Fruit fly (Drosophila melanogaster) whole organism, embryonic: ENCODE data around the gene CG10089.

ENCODE experiments used
- BEAF-32 ChIP-seq: fragments of 200-800 bp; sonication (Bioruptor generic); optimal IDR thresholded peaks from 3 replicates; lab custom pipeline; 2017; ENCODE audit warnings: missing biosample characterization, missing genetic modification characterization, mild to moderate bottlenecking, moderate library complexity, missing genetic modification reagents
- Blimp-1 ChIP-seq: fragments of 200-800 bp; sonication (Bioruptor generic); optimal IDR thresholded peaks from 3 replicates; lab custom pipeline; 2018; ENCODE audit warnings: missing biosample characterization, missing genetic modification characterization, mild to moderate bottlenecking, moderate library complexity, missing genetic modification reagents
- BtbVII ChIP-seq: fragments of 200-800 bp; sonication (Bioruptor generic); optimal IDR thresholded peaks from 3 replicates; lab custom pipeline; 2017; ENCODE audit warnings: missing biosample characterization, mild to moderate bottlenecking, missing genetic modification characterization
- C15 ChIP-seq: fragments of 200-800 bp; sonication (Bioruptor generic); IDR thresholded peaks from 3 replicates; pipeline ENCODE4 v1.3.6; 2022; ENCODE audit warnings: missing biosample characterization, missing genetic modification characterization
- CG12391 ChIP-seq: fragments of 200-800 bp; sonication (Bioruptor generic); optimal IDR thresholded peaks from 3 replicates; lab custom pipeline; 2018; ENCODE audit warnings: missing biosample characterization, mild to moderate bottlenecking, missing genetic modification characterization, moderate library complexity
- CG12769 ChIP-seq: fragments of 200-800 bp; sonication (Bioruptor generic); optimal IDR thresholded peaks from 2 replicates; lab custom pipeline; 2019; ENCODE audit warnings: missing biosample characterization, mild to moderate bottlenecking, missing genetic modification characterization, moderate library complexity
- CG13287 ChIP-seq: fragments of 200-800 bp; sonication (Bioruptor generic); IDR thresholded peaks from 2 replicates; pipeline ENCODE4 v1.3.6; 2022; ENCODE audit warnings: missing biosample characterization, missing genetic modification characterization; ENCODE audit not compliant: partially characterized antibody
- CG13894 ChIP-seq: fragments of 200-800 bp; sonication (Bioruptor generic); optimal IDR thresholded peaks from 3 replicates; lab custom pipeline; 2018; ENCODE audit warnings: missing biosample characterization, mild to moderate bottlenecking, missing genetic modification characterization, moderate library complexity
- CG15011 ChIP-seq: fragments of 200-800 bp; sonication (Bioruptor generic); optimal IDR thresholded peaks from 3 replicates; lab custom pipeline; 2018; ENCODE audit warnings: missing biosample characterization, mild to moderate bottlenecking, missing genetic modification characterization
- CG17186 ChIP-seq: fragments of 200-800 bp; sonication (Bioruptor generic); optimal IDR thresholded peaks from 3 replicates; lab custom pipeline; 2017; ENCODE audit warnings: missing biosample characterization, missing genetic modification reagents, missing genetic modification characterization
- CG17612 ChIP-seq: fragments of 200-800 bp; sonication (Bioruptor generic); IDR thresholded peaks from 2 replicates; pipeline ENCODE4 v1.3.6; 2022; ENCODE audit warnings: missing biosample characterization, missing genetic modification characterization
- CG18764 ChIP-seq: fragments of 200-800 bp; sonication (Bioruptor generic); optimal IDR thresholded peaks from 3 replicates; lab custom pipeline; 2016; ENCODE audit warnings: missing biosample characterization, missing genetic modification characterization
- CG2120 ChIP-seq: fragments of 200-800 bp; sonication (Bioruptor generic); optimal IDR thresholded peaks from 3 replicates; lab custom pipeline; 2016; ENCODE audit warnings: missing biosample characterization, missing genetic modification characterization
- CG30431 ChIP-seq: fragments of 200-800 bp; sonication (Bioruptor generic); optimal IDR thresholded peaks from 2 replicates; lab custom pipeline; 2017; ENCODE audit warnings: missing biosample characterization, missing genetic modification characterization
- CG3407 ChIP-seq: fragments of 200-800 bp; sonication (Bioruptor generic); optimal IDR thresholded peaks from 2 replicates; lab custom pipeline; 2018; ENCODE audit warnings: missing biosample characterization, mild to moderate bottlenecking, missing genetic modification characterization
- CG4730 ChIP-seq: fragments of 200-800 bp; sonication (Bioruptor generic); IDR thresholded peaks from 2 replicates; pipeline ENCODE4 v1.3.6; 2022; ENCODE audit warnings: missing biosample characterization, missing genetic modification characterization
- CG6689 ChIP-seq: fragments of 200-800 bp; sonication (Bioruptor generic); IDR thresholded peaks from 2 replicates; pipeline ENCODE4 v1.3.6; 2022; ENCODE audit warnings: missing biosample characterization, missing genetic modification characterization
- CG7745 ChIP-seq: fragments of 200-800 bp; sonication (Bioruptor generic); optimal IDR thresholded peaks from 2 replicates; lab custom pipeline; 2018; ENCODE audit warnings: missing biosample characterization, mild to moderate bottlenecking, missing genetic modification characterization, moderate library complexity
- CG9932 ChIP-seq: fragments of 200-800 bp; sonication (Bioruptor generic); IDR thresholded peaks from 2 replicates; pipeline ENCODE4 v1.3.6; 2022; ENCODE audit warnings: missing biosample characterization, missing genetic modification characterization
- Dek ChIP-seq: fragments of 200-800 bp; sonication (Bioruptor generic); optimal IDR thresholded peaks from 3 replicates; lab custom pipeline; 2019; ENCODE audit warnings: missing biosample characterization, mild to moderate bottlenecking, missing genetic modification characterization, moderate library complexity
- Doc3 ChIP-seq: fragments of 200-800 bp; sonication (Bioruptor generic); IDR thresholded peaks from 3 replicates; pipeline ENCODE4 v1.3.6; 2022; ENCODE audit warnings: missing biosample characterization, missing genetic modification characterization; ENCODE audit not compliant: partially characterized antibody
- HLH4C ChIP-seq: fragments of 200-800 bp; sonication (Bioruptor generic); IDR thresholded peaks from 3 replicates; pipeline ENCODE4 v1.3.6; 2022; ENCODE audit warnings: missing biosample characterization, missing genetic modification characterization; ENCODE audit not compliant: partially characterized antibody
- HLHmδ ChIP-seq: fragments of 200-800 bp; sonication (Bioruptor generic); optimal IDR thresholded peaks from 2 replicates; lab custom pipeline; 2018; ENCODE audit warnings: missing biosample characterization, mild to moderate bottlenecking, missing genetic modification characterization, moderate library complexity
- Jarid2 ChIP-seq: fragments of 200-800 bp; sonication (Bioruptor generic); optimal IDR thresholded peaks from 3 replicates; lab custom pipeline; 2017; ENCODE audit warnings: mild to moderate bottlenecking, missing biosample characterization, missing genetic modification reagents, missing genetic modification characterization
- Nf-YB ChIP-seq: fragments of 200-800 bp; sonication (Bioruptor generic); optimal IDR thresholded peaks from 3 replicates; lab custom pipeline; 2019; ENCODE audit warnings: missing biosample characterization, mild to moderate bottlenecking, missing genetic modification characterization, moderate library complexity
- Oaz ChIP-seq: fragments of 200-800 bp; sonication (Bioruptor generic); IDR thresholded peaks from 2 replicates; pipeline ENCODE4 v1.3.6; 2022; ENCODE audit warnings: missing biosample characterization, missing genetic modification characterization
- Oli ChIP-seq: fragments of 200-800 bp; sonication (Bioruptor generic); optimal IDR thresholded peaks from 2 replicates; lab custom pipeline; 2018; ENCODE audit warnings: missing biosample characterization, mild to moderate bottlenecking, missing genetic modification characterization, moderate library complexity
- Ssrp ChIP-seq: fragments of 200-800 bp; sonication (Bioruptor generic); optimal IDR thresholded peaks from 2 replicates; lab custom pipeline; 2018; ENCODE audit warnings: missing biosample characterization, mild to moderate bottlenecking, missing genetic modification characterization, moderate library complexity
- Trl ChIP-seq, 3 experiments: fragments of >200 bp in 2 of 3; fragments of 200-800 bp in 1 of 3; sonication (Bioruptor generic) in 1 of 3; optimal IDR thresholded peaks; 2 replicates in 1 of 3; 3 replicates in 2 of 3; lab custom pipeline; 2016 to 2017; ENCODE audit warnings: missing biosample characterization in 1 of 3, missing genetic modification characterization in 1 of 3
- Xrp1 ChIP-seq: fragments of 200-800 bp; sonication (Bioruptor generic); IDR thresholded peaks from 2 replicates; pipeline ENCODE4 v1.3.6; 2022; ENCODE audit warnings: missing biosample characterization, missing genetic modification characterization
- YL-1 ChIP-seq: fragments of 200-800 bp; sonication (Bioruptor generic); optimal IDR thresholded peaks from 3 replicates; lab custom pipeline; 2017; ENCODE audit warnings: missing biosample characterization, mild to moderate bottlenecking, missing genetic modification characterization
- aop ChIP-seq: fragments of 200-800 bp; sonication (Bioruptor generic); IDR thresholded peaks from 2 replicates; pipeline ENCODE4 v1.3.6; 2022; ENCODE audit warnings: missing biosample characterization, missing genetic modification characterization
- bab2 ChIP-seq: fragments of 200-800 bp; sonication (Bioruptor generic); optimal IDR thresholded peaks from 2 replicates; lab custom pipeline; 2016; ENCODE audit warnings: missing biosample characterization, missing genetic modification characterization
- chm ChIP-seq: fragments of 200-800 bp; sonication (Bioruptor generic); IDR thresholded peaks from 2 replicates; pipeline ENCODE4 v1.3.6; 2022; ENCODE audit warnings: missing biosample characterization, missing genetic modification characterization
- danr ChIP-seq: fragments of 200-800 bp; sonication (Bioruptor generic); IDR thresholded peaks from 2 replicates; pipeline ENCODE4 v1.3.6; 2022; ENCODE audit warnings: missing biosample characterization, missing genetic modification characterization
- gcm2 ChIP-seq: fragments of 200-800 bp; sonication (Bioruptor generic); optimal IDR thresholded peaks from 2 replicates; lab custom pipeline; 2016; ENCODE audit warnings: missing biosample characterization, missing genetic modification characterization
- ham ChIP-seq: fragments of 200-800 bp; sonication (Bioruptor generic); IDR thresholded peaks from 2 replicates; pipeline ENCODE4 v1.3.6; 2022; ENCODE audit warnings: missing biosample characterization, missing genetic modification characterization
- ind ChIP-seq: fragments of 200-800 bp; sonication (Bioruptor generic); optimal IDR thresholded peaks from 3 replicates; lab custom pipeline; 2016; ENCODE audit warnings: missing biosample characterization, missing genetic modification characterization
- mirr ChIP-seq: fragments of 200-800 bp; sonication (Bioruptor generic); optimal IDR thresholded peaks from 3 replicates; lab custom pipeline; 2018; ENCODE audit warnings: missing biosample characterization, mild to moderate bottlenecking, missing genetic modification characterization
- oc ChIP-seq: fragments of 200-800 bp; sonication (Bioruptor generic); optimal IDR thresholded peaks from 2 replicates; lab custom pipeline; 2018; ENCODE audit warnings: missing biosample characterization, mild to moderate bottlenecking, missing genetic modification characterization, moderate library complexity
- peb ChIP-seq: fragments of 200-800 bp; sonication (Bioruptor generic); IDR thresholded peaks from 2 replicates; pipeline ENCODE4 v1.3.6; 2022; ENCODE audit warnings: missing biosample characterization, missing genetic modification characterization
- phol ChIP-seq: fragments of 200-800 bp; sonication (Bioruptor generic); optimal IDR thresholded peaks from 3 replicates; lab custom pipeline; 2018; ENCODE audit warnings: missing biosample characterization, mild to moderate bottlenecking, missing genetic modification characterization, moderate library complexity
- pnt ChIP-seq: fragments of 200-800 bp; sonication (Bioruptor generic); optimal IDR thresholded peaks from 3 replicates; lab custom pipeline; 2016; ENCODE audit warnings: missing biosample characterization, missing genetic modification characterization
- ranshi ChIP-seq: fragments of 200-800 bp; sonication (Bioruptor generic); IDR thresholded peaks from 2 replicates; pipeline ENCODE4 v1.3.6; 2022; ENCODE audit warnings: missing biosample characterization, missing genetic modification characterization
- schlank ChIP-seq: fragments of 200-800 bp; sonication (Bioruptor generic); optimal IDR thresholded peaks from 2 replicates; lab custom pipeline; 2018; ENCODE audit warnings: missing biosample characterization, mild to moderate bottlenecking, missing genetic modification characterization
- sd ChIP-seq: fragments of 200-800 bp; sonication (Bioruptor generic); optimal IDR thresholded peaks from 3 replicates; lab custom pipeline; 2018; ENCODE audit warnings: missing biosample characterization, mild to moderate bottlenecking, missing genetic modification characterization, moderate library complexity
- wor ChIP-seq: fragments of 200-800 bp; sonication (Bioruptor generic); IDR thresholded peaks from 2 replicates; pipeline ENCODE4 v1.3.6; 2022; ENCODE audit warnings: missing biosample characterization, missing genetic modification characterization
- zfh1 ChIP-seq: fragments of 200-800 bp; sonication (Bioruptor generic); IDR thresholded peaks from 3 replicates; pipeline ENCODE4 v1.3.6; 2022; ENCODE audit warnings: missing biosample characterization, missing genetic modification characterization
- zfh2 ChIP-seq: fragments of 200-800 bp; sonication (Bioruptor generic); optimal IDR thresholded peaks from 2 replicates; lab custom pipeline; 2016; ENCODE audit warnings: missing biosample characterization, missing genetic modification characterization

CG10089 gene

dm6 chr3L:13486041-13486859 lies 11.7 kb upstream of the CG10089 start, which contains the start of the genes Abp1 and Tgi (continued):
- TF ChIP-seq CG13287 (GFP tag; lab: Robert Waterston, UW), result peak; percentile 80
- TF ChIP-seq pnt, result no peak
- no peak for TF ChIP-seq zfh1
- TF ChIP-seq BEAF-32, result peak; percentile 91
- no peak for TF ChIP-seq BtbVII
- TF ChIP-seq Ssrp (tag; lab: Kevin White, UChicago), result no peak
- TF ChIP-seq C15 (GFP tag; lab: Robert Waterston, UW), result no peak
- TF ChIP-seq oc (tag; lab: Kevin White, UChicago), result no peak
- no peak for TF ChIP-seq CG30431 (GFP tag; lab: Kevin White, UChicago)
- TF ChIP-seq Oli (tag; lab: Kevin White, UChicago), result no peak
- TF ChIP-seq chm (GFP tag; lab: Robert Waterston, UW), result peak; percentile 59; the same call in 1 of the 2 replicates
- no peak for TF ChIP-seq mirr
- no peak for TF ChIP-seq Nf-YB (GFP tag; lab: Kevin White, UChicago)
- TF ChIP-seq CG12391 (tag; lab: Kevin White, UChicago), result peak; percentile 60
- no peak for TF ChIP-seq gcm2 (GFP tag; lab: Kevin White, UChicago)
- no peak for TF ChIP-seq Trl (optimal IDR thresholded peaks at IDR 0.05; lab: Kevin White, UChicago)
- TF ChIP-seq Trl (GFP tag; optimal IDR thresholded peaks at IDR 0.05; lab: Kevin White, UChicago), result no peak
- peak; percentile 7 for TF ChIP-seq Dek (tag; lab: Kevin White, UChicago)
- TF ChIP-seq CG6689 (GFP tag; lab: Robert Waterston, UW), result no peak
- TF ChIP-seq CG12769 (tag; lab: Kevin White, UChicago), result peak; percentile 65
- TF ChIP-seq CG13894 (tag; lab: Kevin White, UChicago), result peak; percentile 32
- no peak for TF ChIP-seq Jarid2 (GFP tag; lab: Kevin White, UChicago)
- TF ChIP-seq CG18764 (GFP tag; lab: Kevin White, UChicago), result no peak
- no peak for TF ChIP-seq CG7745 (tag; lab: Kevin White, UChicago)
- TF ChIP-seq peb (GFP tag; lab: Robert Waterston, UW), result no peak
- no peak for TF ChIP-seq ham
- peak; percentile 61 for TF ChIP-seq HLH4C (GFP tag; lab: Robert Waterston, UW)
- TF ChIP-seq CG17612 (GFP tag; lab: Robert Waterston, UW), result no peak
- no peak for TF ChIP-seq CG17186
- TF ChIP-seq danr (GFP tag; lab: Robert Waterston, UW), result no peak
- TF ChIP-seq YL-1 (GFP tag; lab: Kevin White, UChicago), result peak; percentile 16
- TF ChIP-seq Doc3 (GFP tag; lab: Robert Waterston, UW), result peak; percentile 64
- TF ChIP-seq ind, result peak; percentile 33
- no peak for TF ChIP-seq Xrp1 (GFP tag; lab: Robert Waterston, UW)
- TF ChIP-seq ranshi (GFP tag; lab: Robert Waterston, UW), result 0 out of 2 replicates have a peak, but pooled peaks have one; percentile 20
- TF ChIP-seq sd (tag; lab: Kevin White, UChicago), result no peak
- no peak for TF ChIP-seq HLHmδ (GFP tag; lab: Kevin White, UChicago)
- TF ChIP-seq Blimp-1, result no peak
- TF ChIP-seq CG4730, result no peak
- 0 out of 2 replicates have a peak, but pooled peaks have one; percentile 14 for TF ChIP-seq aop (GFP tag; lab: Robert Waterston, UW)
- no peak for TF ChIP-seq CG15011
- no peak for TF ChIP-seq CG3407 (GFP tag; lab: Kevin White, UChicago)
- TF ChIP-seq zfh2 (GFP tag; lab: Kevin White, UChicago), result peak; percentile 52
- TF ChIP-seq Oaz (GFP tag; lab: Robert Waterston, UW), result no peak
- peak; percentile 88 for TF ChIP-seq CG9932 (GFP tag; lab: Robert Waterston, UW)
- TF ChIP-seq bab2, result peak; percentile 14
- no peak for TF ChIP-seq wor (GFP tag; lab: Robert Waterston, UW)
- peak; percentile 71 for TF ChIP-seq CG2120 (GFP tag; lab: Kevin White, UChicago)
- TF ChIP-seq schlank, result no peak
- TF ChIP-seq phol (tag; lab: Kevin White, UChicago), result peak; percentile 19
